Worm (Caenorhabditis elegans) whole organism, mixed stage, embryonic: ENCODE results near the gene ech-1.1.

Source experiments
- M03D4.4 ChIP-seq: sonication (generic microtip); optimal IDR thresholded peaks from 2 replicates; lab custom pipeline; 2017; ENCODE audit warnings: mild to moderate bottlenecking, missing genetic modification characterization, missing compliant biosample characterization
- bed-3 ChIP-seq: fragments of 200-800 bp; sonication (Bioruptor generic); optimal IDR thresholded peaks from 3 replicates; lab custom pipeline; 2018; ENCODE audit warnings: mild to moderate bottlenecking, missing genetic modification characterization, moderate library complexity, missing compliant biosample characterization
- blmp-1 ChIP-seq: fragments of 150-350 bp; optimal IDR thresholded peaks from 2 replicates; lab custom pipeline; 2014; ENCODE audit warnings: missing biosample characterization, missing genetic modification characterization
- ceh-39 ChIP-seq: fragments of 150-350 bp; optimal IDR thresholded peaks from 2 replicates; lab custom pipeline; 2014; ENCODE audit warnings: missing biosample characterization, missing genetic modification characterization
- ceh-43 ChIP-seq: fragments of 200-800 bp; sonication (Bioruptor generic); optimal IDR thresholded peaks from 2 replicates; lab custom pipeline; 2018; ENCODE audit warnings: mild to moderate bottlenecking, missing genetic modification characterization, moderate library complexity, missing compliant biosample characterization
- cnd-1 ChIP-seq: fragments of 200-800 bp; sonication (Bioruptor generic); optimal IDR thresholded peaks from 2 replicates; lab custom pipeline; 2018; ENCODE audit warnings: mild to moderate bottlenecking, missing genetic modification characterization, missing compliant biosample characterization
- elt-1 ChIP-seq: sonication (generic microtip); optimal IDR thresholded peaks from 2 replicates; lab custom pipeline; 2017; ENCODE audit warnings: missing genetic modification characterization, mild to moderate bottlenecking, missing compliant biosample characterization, antibody characterized with exemption, moderate library complexity, borderline replicate concordance; ENCODE audit not compliant: insufficient read depth
- elt-3 ChIP-seq: fragments of 150-350 bp; optimal IDR thresholded peaks from 2 replicates; lab custom pipeline; 2014; ENCODE audit warnings: missing biosample characterization, missing genetic modification characterization
- flh-1 ChIP-seq: fragments of 200-800 bp; sonication (Bioruptor generic); optimal IDR thresholded peaks from 2 replicates; lab custom pipeline; 2018; ENCODE audit warnings: mild to moderate bottlenecking, missing genetic modification characterization, moderate library complexity, missing compliant biosample characterization
- ham-2 ChIP-seq: fragments of 200-800 bp; sonication (Bioruptor generic); optimal IDR thresholded peaks from 2 replicates; lab custom pipeline; 2018; ENCODE audit warnings: mild to moderate bottlenecking, missing genetic modification characterization, missing compliant biosample characterization
- hlh-1 ChIP-seq: fragments of 150-350 bp; optimal IDR thresholded peaks from 2 replicates; lab custom pipeline; 2014; ENCODE audit warnings: missing biosample characterization, missing genetic modification reagents, missing genetic modification characterization
- lin-13 ChIP-seq: fragments of 150-350 bp; optimal IDR thresholded peaks from 2 replicates; lab custom pipeline; 2014; ENCODE audit warnings: missing biosample characterization, missing genetic modification characterization
- lin-32 ChIP-seq: fragments of 200-800 bp; sonication (Bioruptor generic); optimal IDR thresholded peaks from 2 replicates; lab custom pipeline; 2018; ENCODE audit warnings: mild to moderate bottlenecking, missing genetic modification characterization, missing compliant biosample characterization
- mab-5 ChIP-seq: fragments of 150-350 bp; optimal IDR thresholded peaks from 2 replicates; lab custom pipeline; 2014; ENCODE audit warnings: missing biosample characterization, missing genetic modification characterization
- mep-1 ChIP-seq: fragments of 150-350 bp; optimal IDR thresholded peaks from 2 replicates; lab custom pipeline; 2017; ENCODE audit warnings: missing biosample characterization, missing genetic modification reagents, missing genetic modification characterization, inconsistent platforms
- mls-2 ChIP-seq: sonication (generic microtip); optimal IDR thresholded peaks from 2 replicates; lab custom pipeline; 2016; ENCODE audit warnings: mild to moderate bottlenecking, missing genetic modification characterization, moderate library complexity, missing compliant biosample characterization
- nhr-12 ChIP-seq: fragments of 150-350 bp; optimal IDR thresholded peaks from 2 replicates; lab custom pipeline; 2014; ENCODE audit warnings: missing biosample characterization, missing genetic modification characterization
- nhr-2 ChIP-seq: fragments of 150-350 bp; optimal IDR thresholded peaks from 2 replicates; lab custom pipeline; 2014; ENCODE audit warnings: missing biosample characterization, missing genetic modification characterization
- nhr-237 ChIP-seq: fragments of 150-350 bp; optimal IDR thresholded peaks from 2 replicates; lab custom pipeline; 2014; ENCODE audit warnings: missing biosample characterization, missing genetic modification characterization
- nhr-76 ChIP-seq: sonication (generic microtip); optimal IDR thresholded peaks from 2 replicates; lab custom pipeline; 2017; ENCODE audit warnings: missing biosample characterization, missing genetic modification characterization
- sem-2 ChIP-seq: fragments of 200-800 bp; sonication (Bioruptor generic); optimal IDR thresholded peaks from 2 replicates; lab custom pipeline; 2018; ENCODE audit warnings: mild to moderate bottlenecking, missing genetic modification characterization, missing compliant biosample characterization
- snpc-4 ChIP-seq: fragments of 150-350 bp; optimal IDR thresholded peaks from 2 replicates; lab custom pipeline; 2014; ENCODE audit warnings: missing biosample characterization, missing genetic modification characterization
- tbx-8 ChIP-seq: fragments of 200-800 bp; sonication (Bioruptor generic); optimal IDR thresholded peaks from 2 replicates; lab custom pipeline; 2018; ENCODE audit warnings: mild to moderate bottlenecking, missing genetic modification characterization, moderate library complexity, missing compliant biosample characterization
- unc-120 ChIP-seq: sonication (generic microtip); optimal IDR thresholded peaks from 2 replicates; lab custom pipeline; 2017; ENCODE audit warnings: missing genetic modification characterization, missing compliant biosample characterization; ENCODE audit not compliant: poor library complexity, severe bottlenecking
- unc-39 ChIP-seq: fragments of 150-350 bp; optimal IDR thresholded peaks from 2 replicates; lab custom pipeline; 2014; ENCODE audit warnings: missing biosample characterization, missing genetic modification characterization
- unc-62 ChIP-seq: fragments of 150-350 bp; optimal IDR thresholded peaks from 2 replicates; lab custom pipeline; 2014; ENCODE audit warnings: missing biosample characterization, missing genetic modification reagents, missing genetic modification characterization
- zip-8 ChIP-seq: fragments of 150-350 bp; optimal IDR thresholded peaks from 2 replicates; lab custom pipeline; 2014; ENCODE audit warnings: missing biosample characterization, missing genetic modification characterization
- ztf-11 ChIP-seq: fragments of 150-350 bp; optimal IDR thresholded peaks from 2 replicates; lab custom pipeline; 2014; ENCODE audit warnings: missing biosample characterization, missing genetic modification characterization

The ech-1.1 gene

ce11 chrV:15361412-15361811 is at the start of gene ech-1.1:
Gene ech-1.1 (minus strand): TSS chrV:15361512.
- TF ChIP-seq hlh-1 (tag; lab: Kevin White, UChicago), result peak; percentile 32

ce11 chrV:15406928-15407327 is 45.6 kb upstream of the ech-1.1 start, which contains the start of gene srh-257:
Gene srh-257 (plus strand): TSS chrV:15407228.
- TF ChIP-seq M03D4.4 (tag; lab: Kevin White, UChicago) (no peak), lin-13 (tag; lab: Kevin White, UChicago) (no peak)

- TF ChIP-seq mep-1 (tag; lab: Kevin White, UChicago) (no peak), nhr-2 (tag; lab: Kevin White, UChicago) (no peak), elt-1 (tag; lab: Kevin White, UChicago) (no peak), tbx-8 (no peak), unc-62 (no peak), ham-2 (GFP tag; lab: Kevin White, UChicago) (no peak), cnd-1 (no peak), flh-1 (no peak), blmp-1 (no peak), mab-5 (tag; lab: Kevin White, UChicago) (no peak), mls-2 (tag; lab: Kevin White, UChicago) (no peak), ztf-11 (tag; lab: Kevin White, UChicago) (no peak), snpc-4 (tag; lab: Kevin White, UChicago) (no peak), nhr-237 (no peak), nhr-12 (tag; lab: Kevin White, UChicago) (no peak)
These were observed 43.5 kb upstream of the ech-1.1 start, which contains the start of gene srh-258 for ce11 chrV:15404859-15405258. Gene srh-258 (plus strand): TSS chrV:15405159.

ce11 chrV:15401856-15402314 is 40.6 kb upstream of the ech-1.1 start, which contains the start of gene fbxa-135:
Gene fbxa-135 (plus strand): TSS chrV:15402264.
- no peak for TF ChIP-seq sem-2 (GFP tag; lab: Kevin White, UChicago)
- TF ChIP-seq nhr-237, result no peak
- no peak for TF ChIP-seq tbx-8
- no peak for TF ChIP-seq bed-3 (GFP tag; lab: Kevin White, UChicago)
- no peak for TF ChIP-seq mep-1 (tag; lab: Kevin White, UChicago)
- no peak for TF ChIP-seq blmp-1
- TF ChIP-seq cnd-1, result no peak
- TF ChIP-seq, all 35 proteins: peak for 0

ce11 chrV:15399691-15400377 is 38.5 kb upstream of the ech-1.1 start, which contains the start of the genes T06E6.15 and sri-7:
Gene T06E6.15 (minus strand): TSS chrV:15399791.
Gene sri-7 (plus strand): TSS chrV:15400327.
- no peak for TF ChIP-seq ceh-43
- TF ChIP-seq snpc-4 (tag; lab: Kevin White, UChicago), result no peak
- no peak for TF ChIP-seq elt-3 (tag; lab: Kevin White, UChicago)
- no peak for TF ChIP-seq lin-13 (tag; lab: Kevin White, UChicago)
- TF ChIP-seq bed-3 (GFP tag; lab: Kevin White, UChicago), result no peak
- no peak for TF ChIP-seq zip-8 (tag; lab: Kevin White, UChicago)
- no peak for TF ChIP-seq nhr-2 (tag; lab: Kevin White, UChicago)
- TF ChIP-seq tbx-8, result no peak
- no peak for TF ChIP-seq mab-5 (tag; lab: Kevin White, UChicago)
- no peak for TF ChIP-seq nhr-76
- no peak for TF ChIP-seq unc-120 (tag; lab: Kevin White, UChicago)
- no peak for TF ChIP-seq ceh-39 (tag; lab: Kevin White, UChicago)
- no peak for TF ChIP-seq sem-2 (GFP tag; lab: Kevin White, UChicago)

- TF ChIP-seq mab-5 (tag; lab: Kevin White, UChicago), result no peak
These were observed 37.4 kb upstream of the ech-1.1 start, which contains the start of gene fbxa-199 for ce11 chrV:15398728-15399127. Gene fbxa-199 (minus strand): TSS chrV:15398828.

- TF ChIP-seq elt-1 (tag; lab: Kevin White, UChicago) (no peak), elt-3 (tag; lab: Kevin White, UChicago) (no peak), lin-32 (GFP tag; lab: Kevin White, UChicago) (no peak), unc-39 (no peak), hlh-1 (tag; lab: Kevin White, UChicago) (no peak)
These were observed 35.8 kb upstream of the ech-1.1 start for ce11 chrV:15397139-15397538.
